Worm (Caenorhabditis elegans): ENCODE results near the gene ttr-52.

DNA sequence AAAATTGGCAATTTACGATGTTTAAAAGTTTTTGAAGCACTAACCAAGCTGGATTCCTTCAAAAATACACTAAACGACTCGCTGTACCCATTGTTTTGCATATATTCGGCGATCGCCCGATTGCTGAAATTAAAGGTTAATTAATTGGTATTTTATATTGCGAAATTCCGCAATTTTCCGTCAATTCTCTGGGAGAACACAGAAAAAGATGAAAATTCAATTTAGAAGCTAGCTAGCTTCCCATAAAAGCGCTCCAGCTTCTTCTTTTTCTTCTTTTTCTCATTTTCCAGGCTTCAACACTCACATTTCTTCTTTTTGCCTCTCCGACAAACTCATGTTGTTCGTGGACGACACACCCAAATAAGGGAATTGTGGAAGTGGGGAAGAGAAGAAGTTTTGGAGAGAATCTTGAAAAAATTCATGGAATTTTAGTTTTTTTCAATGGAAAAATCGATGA is 28.2 kb upstream of the ttr-52 start, which contains the start of gene lis-1:
- TF ChIP-seq ama-1 (optimal IDR thresholded peaks at IDR 0.05) (no peak), ceh-82 (tag; optimal IDR thresholded peaks at IDR 0.05) (no peak), dmd-4 (tag; optimal IDR thresholded peaks at IDR 0.05) (no peak), lsy-2 (tag; optimal IDR thresholded peaks at IDR 0.05) (peak in 1 of 2 experiments; percentile 46), snpc-4 (tag; optimal IDR thresholded peaks at IDR 0.05) (no peak)
